Fruit fly (Drosophila melanogaster) whole organism, pupa: ENCODE measurements around the gene BORCS5.

Experiments
- CG12605 ChIP-seq: fragments of 200-800 bp; sonication (Bioruptor generic); IDR thresholded peaks from 2 replicates; pipeline ENCODE4 v1.3.6; 2022; ENCODE audit warnings: missing biosample characterization, missing genetic modification characterization
- CG15710 ChIP-seq: fragments of 200-800 bp; sonication (Bioruptor generic); optimal IDR thresholded peaks from 2 replicates; lab custom pipeline; 2018; ENCODE audit warnings: missing biosample characterization, mild to moderate bottlenecking, missing genetic modification characterization, moderate library complexity
- CG17806 ChIP-seq: fragments of 200-800 bp; sonication (Bioruptor generic); optimal IDR thresholded peaks from 2 replicates; lab custom pipeline; 2018; ENCODE audit warnings: missing biosample characterization, mild to moderate bottlenecking, missing genetic modification characterization, moderate library complexity
- CG34367 ChIP-seq: fragments of 200-800 bp; sonication (Bioruptor generic); optimal IDR thresholded peaks from 2 replicates; lab custom pipeline; 2018; ENCODE audit warnings: missing biosample characterization, mild to moderate bottlenecking, missing genetic modification characterization
- CG8301 ChIP-seq: fragments of 200-800 bp; sonication (Bioruptor generic); optimal IDR thresholded peaks from 2 replicates; lab custom pipeline; 2018; ENCODE audit warnings: missing biosample characterization, mild to moderate bottlenecking, missing genetic modification characterization
- CG9948 ChIP-seq: fragments of 200-800 bp; sonication (Bioruptor generic); optimal IDR thresholded peaks from 2 replicates; lab custom pipeline; 2018; ENCODE audit warnings: missing biosample characterization, mild to moderate bottlenecking, missing genetic modification characterization, moderate library complexity
- D1 ChIP-seq: fragments of 200-800 bp; sonication (Bioruptor generic); optimal IDR thresholded peaks from 2 replicates; lab custom pipeline; 2018; ENCODE audit warnings: missing biosample characterization, mild to moderate bottlenecking, missing genetic modification characterization, moderate library complexity
- Pif1A ChIP-seq: fragments of 200-800 bp; sonication (Bioruptor generic); optimal IDR thresholded peaks from 3 replicates; lab custom pipeline; 2016; ENCODE audit warnings: missing biosample characterization, missing genetic modification characterization
- Snoo ChIP-seq: fragments of 200-800 bp; sonication (Bioruptor generic); optimal IDR thresholded peaks from 3 replicates; lab custom pipeline; 2017; ENCODE audit warnings: missing biosample characterization, mild to moderate bottlenecking, missing genetic modification characterization, inconsistent platforms

dm6 chrX:11886976-11887375, 14.4 kb upstream of the BORCS5 start, which contains the start of the genes CG10353 and SelG:
- TF ChIP-seq D1 (tag; lab: Kevin White, UChicago): no peak
- no peak for TF ChIP-seq Snoo (tag; lab: Kevin White, UChicago)
- TF ChIP-seq CG12605 (GFP tag; lab: Robert Waterston, UW): no peak
- no peak for TF ChIP-seq CG17806
- TF ChIP-seq CG15710 (tag; lab: Kevin White, UChicago): no peak
- no peak for TF ChIP-seq CG34367 (tag; lab: Kevin White, UChicago)
- TF ChIP-seq CG9948 (tag; lab: Kevin White, UChicago): no peak
- no peak for TF ChIP-seq CG8301 (tag; lab: Kevin White, UChicago)
- TF ChIP-seq Pif1A: no peak
